Fruit fly (Drosophila melanogaster) whole organism, embryonic: ENCODE results near the gene Art9.

Source experiments
- Aef1 ChIP-seq: fragments of 200-800 bp; sonication (Bioruptor generic); IDR thresholded peaks from 3 replicates; pipeline ENCODE4 v1.3.6; 2022; ENCODE audit warnings: missing biosample characterization, missing genetic modification characterization
- Atf6 ChIP-seq: fragments of 200-800 bp; sonication (Bioruptor generic); IDR thresholded peaks from 2 replicates; pipeline ENCODE4 v1.3.6; 2022; ENCODE audit warnings: missing biosample characterization, missing genetic modification characterization
- B-H1 ChIP-seq: fragments of 200-800 bp; sonication (Bioruptor generic); IDR thresholded peaks from 3 replicates; pipeline ENCODE4 v1.3.6; 2022; ENCODE audit warnings: missing biosample characterization, missing genetic modification characterization
- Blimp-1 ChIP-seq: fragments of 200-800 bp; sonication (Bioruptor generic); optimal IDR thresholded peaks from 3 replicates; lab custom pipeline; 2018; ENCODE audit warnings: missing biosample characterization, missing genetic modification characterization, mild to moderate bottlenecking, moderate library complexity, missing genetic modification reagents
- CG10209 ChIP-seq: fragments of 200-800 bp; sonication (Bioruptor generic); optimal IDR thresholded peaks from 3 replicates; lab custom pipeline; 2017; ENCODE audit warnings: missing biosample characterization, mild to moderate bottlenecking, missing genetic modification characterization, missing genetic modification reagents
- CG10321 ChIP-seq: fragments of 200-800 bp; sonication (Bioruptor generic); IDR thresholded peaks from 2 replicates; pipeline ENCODE4 v1.3.6; 2022; ENCODE audit warnings: missing biosample characterization, missing genetic modification characterization
- CG11093 ChIP-seq: fragments of 200-800 bp; sonication (Bioruptor generic); IDR thresholded peaks from 3 replicates; pipeline ENCODE4 v1.3.6; 2022; ENCODE audit warnings: missing biosample characterization, missing genetic modification characterization
- CG11456 ChIP-seq: fragments of 200-800 bp; sonication (Bioruptor generic); IDR thresholded peaks from 3 replicates; pipeline ENCODE4 v1.3.6; 2022; ENCODE audit warnings: missing biosample characterization, missing genetic modification characterization
- CG12104 ChIP-seq: fragments of 200-800 bp; sonication (Bioruptor generic); optimal IDR thresholded peaks from 3 replicates; lab custom pipeline; 2016; ENCODE audit warnings: missing biosample characterization, missing genetic modification characterization
- CG12744 ChIP-seq: fragments of 200-800 bp; sonication (Bioruptor generic); optimal IDR thresholded peaks from 2 replicates; lab custom pipeline; 2016; ENCODE audit warnings: missing biosample characterization, missing genetic modification characterization
- CG14710 ChIP-seq: fragments of 200-800 bp; sonication (Bioruptor generic); optimal IDR thresholded peaks from 3 replicates; lab custom pipeline; 2019; ENCODE audit warnings: missing biosample characterization, mild to moderate bottlenecking, missing genetic modification characterization, moderate library complexity
- CG15011 ChIP-seq: fragments of 200-800 bp; sonication (Bioruptor generic); optimal IDR thresholded peaks from 3 replicates; lab custom pipeline; 2018; ENCODE audit warnings: missing biosample characterization, mild to moderate bottlenecking, missing genetic modification characterization
- CG15601 ChIP-seq: fragments of 200-800 bp; sonication (Bioruptor generic); optimal IDR thresholded peaks from 3 replicates; lab custom pipeline; 2019; ENCODE audit warnings: missing biosample characterization, mild to moderate bottlenecking, missing genetic modification characterization, moderate library complexity
- CG18262 ChIP-seq: fragments of 200-800 bp; optimal IDR thresholded peaks from 3 replicates; lab custom pipeline; 2019; ENCODE audit warnings: missing biosample characterization, mild to moderate bottlenecking, missing genetic modification characterization, moderate library complexity
- CG18599 ChIP-seq: fragments of 200-800 bp; sonication (Bioruptor generic); optimal IDR thresholded peaks from 3 replicates; lab custom pipeline; 2017; ENCODE audit warnings: missing biosample characterization, missing genetic modification characterization, mild to moderate bottlenecking, moderate library complexity, missing genetic modification reagents
- CG2199 ChIP-seq: fragments of 200-800 bp; sonication (Bioruptor generic); IDR thresholded peaks from 3 replicates; pipeline ENCODE4 v1.3.6; 2022; ENCODE audit warnings: missing biosample characterization, missing genetic modification characterization
- CG30431 ChIP-seq: fragments of 200-800 bp; sonication (Bioruptor generic); optimal IDR thresholded peaks from 2 replicates; lab custom pipeline; 2017; ENCODE audit warnings: missing biosample characterization, missing genetic modification characterization
- CG31365 ChIP-seq: fragments of 200-800 bp; sonication (Bioruptor generic); optimal IDR thresholded peaks from 2 replicates; lab custom pipeline; 2018; ENCODE audit warnings: missing biosample characterization, mild to moderate bottlenecking, missing genetic modification characterization
- CG4360 ChIP-seq: fragments of 200-800 bp; sonication (Bioruptor generic); IDR thresholded peaks from 2 replicates; pipeline ENCODE4 v1.3.6; 2022; ENCODE audit warnings: missing biosample characterization, missing genetic modification characterization
- CG4730 ChIP-seq: fragments of 200-800 bp; sonication (Bioruptor generic); IDR thresholded peaks from 2 replicates; pipeline ENCODE4 v1.3.6; 2022; ENCODE audit warnings: missing biosample characterization, missing genetic modification characterization
- CG4820 ChIP-seq: fragments of 200-800 bp; sonication (Bioruptor generic); optimal IDR thresholded peaks from 3 replicates; lab custom pipeline; 2016; ENCODE audit warnings: missing biosample characterization, missing genetic modification characterization
- CG8290 ChIP-seq, 3 experiments: fragments of 200-800 bp; sonication (Bioruptor generic); optimal IDR thresholded peaks; 2 replicates each; lab custom pipeline; 2016 to 2019; ENCODE audit warnings: missing biosample characterization in 3 of 3, missing genetic modification characterization in 3 of 3, mild to moderate bottlenecking in 2 of 3, moderate library complexity in 1 of 3
- CG9876 ChIP-seq: fragments of 200-800 bp; sonication (Bioruptor generic); optimal IDR thresholded peaks from 2 replicates; lab custom pipeline; 2016; ENCODE audit warnings: missing biosample characterization, missing genetic modification characterization
- CHES-1-like ChIP-seq: fragments of 200-800 bp; sonication (Bioruptor generic); optimal IDR thresholded peaks from 2 replicates; lab custom pipeline; 2016; ENCODE audit warnings: missing biosample characterization, missing genetic modification characterization
- Drgx ChIP-seq: fragments of 200-800 bp; sonication (Bioruptor generic); IDR thresholded peaks from 2 replicates; pipeline ENCODE4 v1.3.6; 2022; ENCODE audit warnings: missing biosample characterization, missing genetic modification characterization
- Elba2 ChIP-seq: fragments of 200-800 bp; sonication (Bioruptor generic); optimal IDR thresholded peaks from 3 replicates; lab custom pipeline; 2016; ENCODE audit warnings: missing biosample characterization, missing genetic modification characterization
- H15 ChIP-seq: fragments of 200-800 bp; sonication (Bioruptor generic); IDR thresholded peaks from 3 replicates; pipeline ENCODE4 v1.3.6; 2022; ENCODE audit warnings: missing biosample characterization, missing genetic modification characterization
- MTF-1 ChIP-seq: fragments of 200-800 bp; sonication (Bioruptor generic); optimal IDR thresholded peaks from 2 replicates; lab custom pipeline; 2018; ENCODE audit warnings: missing biosample characterization, mild to moderate bottlenecking, missing genetic modification characterization, borderline replicate concordance
- Max ChIP-seq: fragments of 200-800 bp; sonication (Bioruptor generic); optimal IDR thresholded peaks from 2 replicates; lab custom pipeline; 2016; ENCODE audit warnings: missing biosample characterization, mild to moderate bottlenecking, missing genetic modification characterization
- Optix ChIP-seq: fragments of 200-800 bp; sonication (Bioruptor generic); IDR thresholded peaks from 3 replicates; pipeline ENCODE4 v1.3.6; 2022; ENCODE audit warnings: missing biosample characterization, missing genetic modification characterization
- Pdp1 ChIP-seq, 2 experiments: fragments of 200-800 bp; sonication (Bioruptor generic); optimal IDR thresholded peaks; 3 replicates each; lab custom pipeline; 2016; ENCODE audit warnings: missing biosample characterization in 2 of 2, missing genetic modification characterization in 2 of 2, mild to moderate bottlenecking in 1 of 2, moderate library complexity in 1 of 2
- Rx ChIP-seq: fragments of 200-800 bp; sonication (Bioruptor generic); IDR thresholded peaks from 2 replicates; pipeline ENCODE4 v1.3.6; 2022; ENCODE audit warnings: missing biosample characterization, missing genetic modification characterization
- Taf1 ChIP-seq: fragments of 200-800 bp; sonication (Bioruptor generic); IDR thresholded peaks from 2 replicates; pipeline ENCODE4 v1.3.6; 2022; ENCODE audit warnings: missing biosample characterization, missing genetic modification characterization
- ato ChIP-seq: fragments of 200-800 bp; sonication (Bioruptor generic); IDR thresholded peaks from 2 replicates; pipeline ENCODE4 v1.3.6; 2022; ENCODE audit warnings: missing biosample characterization, missing genetic modification characterization; ENCODE audit not compliant: partially characterized antibody
- ci ChIP-seq: fragments of 200-800 bp; sonication (Bioruptor generic); IDR thresholded peaks from 3 replicates; pipeline ENCODE4 v1.3.6; 2022; ENCODE audit warnings: missing biosample characterization, missing genetic modification characterization
- disco-r ChIP-seq: fragments of 200-800 bp; sonication (Bioruptor generic); optimal IDR thresholded peaks from 2 replicates; lab custom pipeline; 2016; ENCODE audit warnings: missing biosample characterization, missing genetic modification characterization
- dpn ChIP-seq, 2 experiments: fragments of 200-800 bp; sonication (Bioruptor generic); optimal IDR thresholded peaks; 3 replicates each; lab custom pipeline; 2016; ENCODE audit warnings: missing biosample characterization in 2 of 2, missing genetic modification characterization in 2 of 2
- ewg ChIP-seq: fragments of 200-800 bp; sonication (Bioruptor generic); optimal IDR thresholded peaks from 3 replicates; lab custom pipeline; 2017; ENCODE audit warnings: mild to moderate bottlenecking, missing biosample characterization, missing genetic modification reagents, missing genetic modification characterization
- insv ChIP-seq, 2 experiments: fragments of 200-800 bp; sonication (Bioruptor generic); optimal IDR thresholded peaks; 3 replicates each; lab custom pipeline; 2016 to 2018; ENCODE audit warnings: missing biosample characterization in 2 of 2, missing genetic modification characterization in 2 of 2
- jumu ChIP-seq: fragments of 200-800 bp; sonication (Bioruptor generic); optimal IDR thresholded peaks from 3 replicates; lab custom pipeline; 2016; ENCODE audit warnings: missing biosample characterization, missing genetic modification characterization
- klu ChIP-seq: fragments of 200-800 bp; sonication (Bioruptor generic); IDR thresholded peaks from 2 replicates; pipeline ENCODE4 v1.3.6; 2022; ENCODE audit warnings: missing biosample characterization, missing genetic modification characterization
- nom ChIP-seq: fragments of 200-800 bp; sonication (Bioruptor generic); optimal IDR thresholded peaks from 2 replicates; lab custom pipeline; 2017; ENCODE audit warnings: missing biosample characterization, missing genetic modification characterization, mild to moderate bottlenecking, moderate library complexity, missing genetic modification reagents
- oc ChIP-seq: fragments of 200-800 bp; sonication (Bioruptor generic); optimal IDR thresholded peaks from 2 replicates; lab custom pipeline; 2018; ENCODE audit warnings: missing biosample characterization, mild to moderate bottlenecking, missing genetic modification characterization, moderate library complexity
- pb ChIP-seq: fragments of 200-800 bp; sonication (Bioruptor generic); optimal IDR thresholded peaks from 3 replicates; lab custom pipeline; 2016; ENCODE audit warnings: missing biosample characterization, missing genetic modification characterization
- pho ChIP-seq: fragments of 200-800 bp; sonication (Bioruptor generic); optimal IDR thresholded peaks from 2 replicates; lab custom pipeline; 2016; ENCODE audit warnings: missing biosample characterization, missing genetic modification characterization
- shn ChIP-seq: fragments of 200-800 bp; sonication (Bioruptor generic); optimal IDR thresholded peaks from 3 replicates; lab custom pipeline; 2016; ENCODE audit warnings: missing biosample characterization, missing genetic modification characterization
- sqz ChIP-seq: fragments of 200-800 bp; sonication (Bioruptor generic); optimal IDR thresholded peaks from 3 replicates; lab custom pipeline; 2018; ENCODE audit warnings: missing biosample characterization, mild to moderate bottlenecking, missing genetic modification characterization
- stc ChIP-seq: fragments of 200-800 bp; sonication (Bioruptor generic); IDR thresholded peaks from 2 replicates; pipeline ENCODE4 v1.3.6; 2022; ENCODE audit warnings: missing biosample characterization, missing genetic modification characterization
- sug ChIP-seq: fragments of 200-800 bp; optimal IDR thresholded peaks from 2 replicates; lab custom pipeline; 2019; ENCODE audit warnings: missing biosample characterization, mild to moderate bottlenecking, missing genetic modification characterization, moderate library complexity
- vvl ChIP-seq: fragments of 200-800 bp; sonication (Bioruptor generic); IDR thresholded peaks from 2 replicates; pipeline ENCODE4 v1.3.6; 2022; ENCODE audit warnings: missing biosample characterization, missing genetic modification characterization

The Art9 gene

dm6 chr3R:13976070-13976492 is 32.8 kb upstream of the Art9 start (continued):
- no peak for TF ChIP-seq Elba2
- no peak for TF ChIP-seq Rx (GFP tag; lab: Robert Waterston, UW)
- TF ChIP-seq oc (tag; lab: Kevin White, UChicago) = no peak
- no peak for TF ChIP-seq CG12744 (GFP tag; lab: Kevin White, UChicago)
- TF ChIP-seq pb (GFP tag; lab: Kevin White, UChicago) = no peak
- peak; percentile 25 for TF ChIP-seq nom (GFP tag; lab: Kevin White, UChicago)
- TF ChIP-seq insv (GFP tag; optimal IDR thresholded peaks at IDR 0.05; lab: Kevin White, UChicago) = no peak
- TF ChIP-seq CG4360 = no peak
- no peak for TF ChIP-seq CG18262 (tag; lab: Kevin White, UChicago)
- TF ChIP-seq, all 482 proteins: peak for 32

- TF ChIP-seq Optix (GFP tag; lab: Robert Waterston, UW) = no peak
- peak; percentile 45 for TF ChIP-seq sqz (GFP tag; lab: Kevin White, UChicago)
- no peak for TF ChIP-seq Aef1 (GFP tag; lab: Robert Waterston, UW)
- TF ChIP-seq Blimp-1 (GFP tag; lab: Kevin White, UChicago) = no peak
- no peak for TF ChIP-seq CG10209 (GFP tag; lab: Kevin White, UChicago)
- TF ChIP-seq CG15601 (tag; lab: Kevin White, UChicago) = no peak
- no peak for TF ChIP-seq Taf1 (GFP tag; lab: Robert Waterston, UW)
- no peak for TF ChIP-seq B-H1 (GFP tag; lab: Robert Waterston, UW)
- 0 out of 3 replicates have a peak, but pooled peaks have one; percentile 26 for TF ChIP-seq ci
- TF ChIP-seq CG14710 (tag; lab: Kevin White, UChicago) = no peak
- TF ChIP-seq klu (GFP tag; lab: Robert Waterston, UW) = no peak
- no peak for TF ChIP-seq jumu
- no peak for TF ChIP-seq H15
- TF ChIP-seq Drgx = peak; percentile 37; the same call in 1 of the 2 replicates
- TF ChIP-seq CG8290 (GFP tag; optimal IDR thresholded peaks at IDR 0.05; lab: Kevin White, UChicago) = no peak
- no peak for TF ChIP-seq CG8290 (tag; optimal IDR thresholded peaks at IDR 0.05; lab: Kevin White, UChicago)
- TF ChIP-seq CG4730 = no peak
- TF ChIP-seq Atf6 (GFP tag; lab: Robert Waterston, UW) = no peak
- TF ChIP-seq Pdp1 (GFP tag; optimal IDR thresholded peaks at IDR 0.05; lab: Kevin White, UChicago) = peak in 1 of 2 experiments; percentile 15
- no peak for TF ChIP-seq CG4820 (GFP tag; lab: Kevin White, UChicago)
- TF ChIP-seq CG10321 (GFP tag; lab: Robert Waterston, UW) = peak; percentile 40
- no peak for TF ChIP-seq disco-r (GFP tag; lab: Kevin White, UChicago)
- TF ChIP-seq CG15011 = no peak
- peak; percentile 31; the same call in 1 of the 2 replicates for TF ChIP-seq vvl (GFP tag; lab: Robert Waterston, UW)
- no peak for TF ChIP-seq shn (GFP tag; lab: Kevin White, UChicago)
- no peak for TF ChIP-seq CG30431
- TF ChIP-seq MTF-1 (GFP tag; lab: Kevin White, UChicago) = no peak
- TF ChIP-seq CG9876 (GFP tag; lab: Kevin White, UChicago) = no peak
- no peak for TF ChIP-seq CG11093 (GFP tag; lab: Robert Waterston, UW)
- TF ChIP-seq Max = no peak
- TF ChIP-seq CG2199 (GFP tag; lab: Robert Waterston, UW) = 0 out of 3 replicates have a peak, but pooled peaks have one; percentile 13
- TF ChIP-seq CHES-1-like (GFP tag; lab: Kevin White, UChicago) = no peak
- no peak for TF ChIP-seq dpn (GFP tag; optimal IDR thresholded peaks at IDR 0.05; lab: Kevin White, UChicago)
- TF ChIP-seq pho (GFP tag; lab: Kevin White, UChicago) = no peak
- no peak for TF ChIP-seq CG11456 (GFP tag; lab: Robert Waterston, UW)
- TF ChIP-seq CG31365 (tag; lab: Kevin White, UChicago) = no peak
- TF ChIP-seq ato (GFP tag; lab: Robert Waterston, UW) = no peak
- no peak for TF ChIP-seq CG18599 (GFP tag; lab: Kevin White, UChicago)
- TF ChIP-seq sug (tag; lab: Kevin White, UChicago) = no peak
- TF ChIP-seq CG12104 = no peak
- TF ChIP-seq stc (GFP tag; lab: Robert Waterston, UW) = no peak
- no peak for TF ChIP-seq ewg (GFP tag; lab: Kevin White, UChicago)
These were observed 31.5 kb upstream of the Art9 start for dm6 chr3R:13974741-13975245.
